Worm (Caenorhabditis elegans): ENCODE measurements around the gene clec-54.

Gene clec-54

DNA sequence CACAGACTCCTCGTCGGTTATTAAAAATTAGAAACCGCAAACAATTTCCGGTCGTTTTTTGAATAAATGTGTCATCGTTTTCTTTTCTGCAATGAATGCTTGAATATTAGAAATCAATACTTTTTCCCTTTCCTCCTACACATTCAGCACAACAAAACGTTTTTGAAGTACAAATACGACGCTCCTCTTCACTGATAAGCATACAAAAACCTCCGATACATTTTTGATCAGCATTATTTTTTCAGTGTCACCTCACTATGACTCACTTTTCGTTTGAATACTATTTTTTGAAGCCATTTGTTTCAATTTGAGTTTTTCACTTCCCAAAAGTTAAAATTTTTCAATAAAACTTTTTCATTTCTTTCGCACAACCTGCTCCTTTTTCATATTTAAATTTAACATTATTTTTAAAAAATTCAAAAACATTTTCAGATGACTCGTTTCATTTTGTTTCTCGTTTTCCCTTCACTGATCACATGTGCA is 6.1 kb downstream of the clec-54 start, which contains the start of gene R02D5.3:
Gene R02D5.3 (plus strand): TSS at position 433 of the 483 bp plus-strand sequence.
- TF ChIP-seq F10B5.3 (tag; optimal IDR thresholded peaks at IDR 0.05) (no peak), ceh-62 (tag; optimal IDR thresholded peaks at IDR 0.05) (no peak), set-16 (GFP tag; IDR thresholded peaks at IDR 0.05) (no peak), ceh-20 (GFP tag; IDR thresholded peaks at IDR 0.05) (no peak), unc-130 (GFP tag; optimal IDR thresholded peaks at IDR 0.05) (no peak), snpc-1.2 (GFP tag; IDR thresholded peaks at IDR 0.05) (no peak), mxl-3 (GFP tag; optimal IDR thresholded peaks at IDR 0.05) (no peak), egl-27 (tag; optimal IDR thresholded peaks at IDR 0.05) (no peak), lir-3 (tag; optimal IDR thresholded peaks at IDR 0.05) (no peak), Y75B8A.6 (GFP tag; IDR thresholded peaks at IDR 0.05) (no peak), pqm-1 (tag; optimal IDR thresholded peaks at IDR 0.05) (peak; percentile 38), mdt-29 (GFP tag; IDR thresholded peaks at IDR 0.05) (no peak), dmd-6 (GFP tag; IDR thresholded peaks at IDR 0.05) (peak; percentile 32; the same call in 1 of the 2 replicates), attf-4 (tag; optimal IDR thresholded peaks at IDR 0.05) (no peak), T26A8.4 (GFP tag; IDR thresholded peaks at IDR 0.05) (no peak), D1046.2 (GFP tag; IDR thresholded peaks at IDR 0.05) (no peak), dve-1 (tag; optimal IDR thresholded peaks at IDR 0.05; ENCODE audit: insufficient read depth) (peak; percentile 52), nhr-11 (tag; optimal IDR thresholded peaks at IDR 0.05) (no peak), daf-16 (GFP tag; optimal IDR thresholded peaks at IDR 0.05) (no peak), daf-16 (tag; optimal IDR thresholded peaks at IDR 0.05) (peak; percentile 32), unc-62 (GFP tag; optimal IDR thresholded peaks at IDR 0.05 in 1 of 2) (no peak), unc-62 (tag; optimal IDR thresholded peaks at IDR 0.05) (no peak), zfp-2 (tag; optimal IDR thresholded peaks at IDR 0.05) (no peak), nhr-41 (GFP tag; IDR thresholded peaks at IDR 0.05) (no peak), ces-1 (GFP tag; optimal IDR thresholded peaks at IDR 0.05) (no peak), nhr-28 (tag; optimal IDR thresholded peaks at IDR 0.05) (peak; percentile 90), pha-4 (GFP tag; IDR thresholded peaks at IDR 0.05) (no peak), pha-4 (tag; optimal IDR thresholded peaks at IDR 0.05) (no peak), zag-1 (tag; optimal IDR thresholded peaks at IDR 0.05) (no peak), daf-8 (GFP tag; IDR thresholded peaks at IDR 0.05) (no peak), nhr-77 (tag; optimal IDR thresholded peaks at IDR 0.05) (no peak)

DNA sequence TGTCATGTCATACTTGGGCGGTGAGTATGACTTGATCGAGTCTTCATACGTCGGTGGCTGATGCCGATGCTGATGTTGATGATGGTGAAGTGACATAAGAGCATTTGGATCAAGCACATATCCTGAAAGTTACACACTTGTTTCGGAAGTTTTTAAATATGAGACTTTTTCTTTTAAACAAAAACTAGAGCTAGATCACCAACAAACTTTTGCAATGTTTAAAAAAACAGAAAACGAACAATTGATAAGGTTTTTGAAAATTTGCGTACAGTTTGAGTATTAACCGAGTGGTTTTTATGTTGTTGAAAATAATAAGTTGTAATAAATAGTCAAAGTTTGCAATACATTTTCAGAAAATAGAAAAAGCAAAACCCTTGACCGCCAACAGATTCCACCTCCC is 7.9 kb downstream of the clec-54 start, which contains the start of gene R02D5.4:
Gene R02D5.4 (minus strand): TSS at position 101 of the 400 bp plus-strand sequence.
- TF ChIP-seq nhr-41 (GFP tag; IDR thresholded peaks at IDR 0.05): no peak
- TF ChIP-seq dmd-6 (GFP tag; IDR thresholded peaks at IDR 0.05): no peak
- no peak for TF ChIP-seq ztf-7 (tag; optimal IDR thresholded peaks at IDR 0.05)
- TF ChIP-seq jun-1 (tag; optimal IDR thresholded peaks at IDR 0.05): no peak
- no peak for TF ChIP-seq dmd-8 (GFP tag; IDR thresholded peaks at IDR 0.05)
- no peak for TF ChIP-seq fos-1 (tag; optimal IDR thresholded peaks at IDR 0.05)
- TF ChIP-seq tag-97 (GFP tag; IDR thresholded peaks at IDR 0.05): no peak
- no peak for TF ChIP-seq nhr-76 (tag; optimal IDR thresholded peaks at IDR 0.05)
- no peak for TF ChIP-seq mxl-3 (GFP tag; optimal IDR thresholded peaks at IDR 0.05)
- no peak for TF ChIP-seq ceh-28 (tag; optimal IDR thresholded peaks at IDR 0.05)
- TF ChIP-seq nhr-77 (tag; optimal IDR thresholded peaks at IDR 0.05): no peak
- no peak for TF ChIP-seq lin-1 (GFP tag; IDR thresholded peaks at IDR 0.05)
- no peak for TF ChIP-seq R02D3.7 (tag; optimal IDR thresholded peaks at IDR 0.05)

DNA sequence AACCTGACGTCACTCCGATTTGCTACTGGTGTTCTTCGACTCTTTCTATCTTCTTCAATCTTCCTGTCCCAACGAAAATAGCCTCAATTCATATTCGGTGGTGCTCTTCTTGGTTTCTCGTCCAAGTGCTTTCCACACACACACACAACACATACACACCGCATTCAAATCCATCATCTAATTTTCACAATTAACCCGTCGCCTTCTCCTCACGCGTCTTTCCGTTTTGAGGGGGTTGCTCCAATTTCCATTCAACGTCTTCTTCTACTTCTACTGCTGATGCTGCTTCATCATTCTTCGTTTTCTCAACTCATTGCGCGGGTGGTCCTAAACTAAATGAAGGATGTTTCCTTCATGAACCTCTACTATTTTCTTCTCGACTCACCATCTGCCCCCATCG is 14.4 kb downstream of the clec-54 start:
- TF ChIP-seq mep-1 (tag; optimal IDR thresholded peaks at IDR 0.05) (no peak), nhr-237 (tag; optimal IDR thresholded peaks at IDR 0.05) (no peak), lin-38 (GFP tag; IDR thresholded peaks at IDR 0.05) (no peak), egl-43 (GFP tag; IDR thresholded peaks at IDR 0.05) (no peak), saeg-2 (GFP tag; IDR thresholded peaks at IDR 0.05) (no peak), nhr-77 (tag; optimal IDR thresholded peaks at IDR 0.05) (no peak), spr-3 (GFP tag; optimal IDR thresholded peaks at IDR 0.05) (no peak), nhr-42 (GFP tag; IDR thresholded peaks at IDR 0.05) (no peak), lin-13 (GFP tag; optimal IDR thresholded peaks at IDR 0.05) (no peak), unc-39 (tag; optimal IDR thresholded peaks at IDR 0.05) (no peak), lsy-2 (tag; optimal IDR thresholded peaks at IDR 0.05) (no peak), nhr-10 (tag; optimal IDR thresholded peaks at IDR 0.05) (no peak), hlh-30 (tag; optimal IDR thresholded peaks at IDR 0.05; ENCODE audit: insufficient read depth) (no peak), nhr-41 (GFP tag; IDR thresholded peaks at IDR 0.05) (no peak), zag-1 (tag; optimal IDR thresholded peaks at IDR 0.05) (no peak)

All from whole organism, L4 larva.